Worm (Caenorhabditis elegans): ENCODE data around the gene F55G11.6.

Gene F55G11.6

DNA sequence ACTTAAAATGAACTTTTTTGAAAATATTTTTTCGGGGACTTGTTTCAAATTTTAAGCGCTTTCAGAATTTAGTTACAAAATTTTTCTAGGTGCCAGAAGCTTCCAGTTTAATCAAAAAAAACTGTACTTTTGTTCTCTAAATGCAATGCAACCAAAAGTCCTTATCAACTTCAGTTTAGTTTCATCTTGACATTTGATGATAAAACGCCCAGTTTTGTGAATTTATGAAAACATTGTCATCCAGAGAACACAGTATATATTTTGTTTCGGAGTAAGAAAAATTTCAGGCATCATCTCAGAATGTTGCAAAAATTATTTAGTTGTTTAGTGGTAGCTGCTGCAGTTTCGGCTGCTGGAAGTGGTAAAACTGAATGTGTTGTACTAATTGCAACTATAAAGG, at the start of gene F55G11.6:
Gene F55G11.6, plus strand, starts transcription at position 301 of the 400 bp plus-strand sequence.
- TF ChIP-seq tab-1 (GFP tag; IDR thresholded peaks at IDR 0.05), result no peak
- TF ChIP-seq flt-1 (GFP tag; IDR thresholded peaks at IDR 0.05), result no peak
- no peak for TF ChIP-seq klf-2 (GFP tag; conservative IDR thresholded peaks at IDR 0.05)
- TF ChIP-seq ztf-23 (GFP tag; IDR thresholded peaks at IDR 0.05), result no peak
- no peak for TF ChIP-seq ref-1 (GFP tag; conservative IDR thresholded peaks at IDR 0.05)
- TF ChIP-seq ztf-29 (GFP tag; IDR thresholded peaks at IDR 0.05), result no peak
- no peak for TF ChIP-seq med-1 (GFP tag; optimal IDR thresholded peaks at IDR 0.05; ENCODE audit: insufficient read depth)
- TF ChIP-seq cog-1 (tag; optimal IDR thresholded peaks at IDR 0.05), result no peak
- no peak for TF ChIP-seq T22C8.4 (GFP tag; IDR thresholded peaks at IDR 0.05)

ce11 chrIV:12909871-12910270, 48.0 kb upstream of the F55G11.6 start, which contains the start of gene K08D8.4:
Gene K08D8.4 (minus strand): TSS chrIV:12909998.
- TF ChIP-seq cog-1 (tag; optimal IDR thresholded peaks at IDR 0.05), result no peak

DNA sequence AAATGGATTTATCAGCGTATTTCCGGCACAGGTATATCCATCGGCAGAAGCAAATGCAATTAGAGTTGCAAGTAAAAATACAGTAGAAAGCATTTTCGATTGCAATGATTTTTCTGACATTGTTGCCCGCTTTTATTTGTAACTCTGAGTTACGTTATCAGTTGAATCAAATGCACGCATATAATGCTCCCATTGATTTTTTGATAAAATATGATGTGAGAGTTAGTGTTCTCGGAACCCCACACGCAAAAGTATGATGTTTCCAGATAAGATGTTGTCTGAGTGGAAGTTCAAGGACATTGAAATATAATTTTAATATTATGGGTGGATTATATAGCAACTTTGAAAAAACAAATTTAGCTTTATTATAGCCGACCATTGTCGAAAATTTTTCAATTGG, 45.8 kb upstream of the F55G11.6 start, which contains the start of gene K08D8.5:
Gene K08D8.5, minus strand, starts transcription at position 140 of the 400 bp plus-strand sequence.
- TF ChIP-seq tab-1 (GFP tag; IDR thresholded peaks at IDR 0.05) (no peak), ztf-23 (GFP tag; IDR thresholded peaks at IDR 0.05) (no peak), ztf-29 (GFP tag; IDR thresholded peaks at IDR 0.05) (no peak), cog-1 (tag; optimal IDR thresholded peaks at IDR 0.05) (no peak), klf-2 (GFP tag; conservative IDR thresholded peaks at IDR 0.05) (no peak), T22C8.4 (GFP tag; IDR thresholded peaks at IDR 0.05) (no peak), ref-1 (GFP tag; conservative IDR thresholded peaks at IDR 0.05) (no peak), flt-1 (GFP tag; IDR thresholded peaks at IDR 0.05) (no peak), med-1 (GFP tag; optimal IDR thresholded peaks at IDR 0.05; ENCODE audit: insufficient read depth) (no peak)

DNA sequence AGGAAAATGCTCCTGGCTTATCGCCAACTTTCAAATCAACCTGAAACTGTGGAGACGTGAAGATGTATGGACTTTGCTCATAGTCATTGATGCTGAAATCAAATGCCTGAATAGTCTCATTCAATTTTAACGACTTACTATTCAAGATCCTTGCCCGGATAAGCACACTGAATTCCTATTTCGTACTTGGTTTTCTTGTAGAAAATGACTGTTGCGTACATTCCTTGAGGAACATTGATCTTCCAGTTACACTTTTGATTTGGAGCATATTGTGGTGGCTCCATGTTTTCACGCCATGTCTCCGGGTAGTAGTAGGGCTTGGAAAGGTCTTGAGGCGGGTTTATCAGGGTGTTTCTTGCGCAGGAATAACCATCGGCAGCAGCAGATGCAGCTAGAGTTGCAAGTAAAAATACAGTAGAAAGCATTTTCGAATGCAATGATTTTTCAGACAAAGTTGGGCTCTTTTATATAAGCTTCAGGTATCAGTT, 43.3 kb upstream of the F55G11.6 start, which contains the start of gene irg-6:
Gene irg-6, minus strand, starts transcription at position 438 of the 488 bp plus-strand sequence.
- TF ChIP-seq ztf-29 (GFP tag; IDR thresholded peaks at IDR 0.05) (no peak), T22C8.4 (GFP tag; IDR thresholded peaks at IDR 0.05) (no peak), cog-1 (tag; optimal IDR thresholded peaks at IDR 0.05) (no peak), flt-1 (GFP tag; IDR thresholded peaks at IDR 0.05) (no peak), tab-1 (GFP tag; IDR thresholded peaks at IDR 0.05) (no peak), med-1 (GFP tag; optimal IDR thresholded peaks at IDR 0.05; ENCODE audit: insufficient read depth) (no peak), ztf-23 (GFP tag; IDR thresholded peaks at IDR 0.05) (no peak), klf-2 (GFP tag; conservative IDR thresholded peaks at IDR 0.05) (no peak), ref-1 (GFP tag; conservative IDR thresholded peaks at IDR 0.05) (no peak)

DNA sequence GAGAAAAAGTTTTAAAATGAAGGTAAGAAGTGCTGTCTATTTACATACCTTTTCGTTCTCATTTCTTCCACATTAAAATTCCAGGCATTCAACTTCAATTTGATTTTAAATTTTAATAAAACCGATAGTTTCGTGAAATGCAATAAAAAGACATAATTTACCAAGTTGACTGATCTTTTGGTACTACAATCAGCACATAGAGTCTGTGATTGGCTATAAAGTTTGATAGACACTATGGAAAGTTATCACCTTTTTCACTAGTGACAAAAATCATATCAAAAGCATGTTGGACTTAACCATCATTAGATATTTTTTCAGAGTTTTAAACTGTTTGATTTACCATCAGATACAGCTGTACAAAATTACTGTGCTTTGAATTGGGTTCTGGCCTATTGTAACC, 42.4 kb upstream of the F55G11.6 start, which contains the start of gene srz-15:
Gene srz-15, plus strand, starts transcription at position 301 of the 400 bp plus-strand sequence.
- TF ChIP-seq cog-1 (tag; optimal IDR thresholded peaks at IDR 0.05) (no peak), ztf-29 (GFP tag; IDR thresholded peaks at IDR 0.05) (no peak), ztf-23 (GFP tag; IDR thresholded peaks at IDR 0.05) (no peak), T22C8.4 (GFP tag; IDR thresholded peaks at IDR 0.05) (no peak), flt-1 (GFP tag; IDR thresholded peaks at IDR 0.05) (no peak), tab-1 (GFP tag; IDR thresholded peaks at IDR 0.05) (no peak), med-1 (GFP tag; optimal IDR thresholded peaks at IDR 0.05; ENCODE audit: insufficient read depth) (no peak), klf-2 (GFP tag; conservative IDR thresholded peaks at IDR 0.05) (no peak), ref-1 (GFP tag; conservative IDR thresholded peaks at IDR 0.05) (no peak)

DNA sequence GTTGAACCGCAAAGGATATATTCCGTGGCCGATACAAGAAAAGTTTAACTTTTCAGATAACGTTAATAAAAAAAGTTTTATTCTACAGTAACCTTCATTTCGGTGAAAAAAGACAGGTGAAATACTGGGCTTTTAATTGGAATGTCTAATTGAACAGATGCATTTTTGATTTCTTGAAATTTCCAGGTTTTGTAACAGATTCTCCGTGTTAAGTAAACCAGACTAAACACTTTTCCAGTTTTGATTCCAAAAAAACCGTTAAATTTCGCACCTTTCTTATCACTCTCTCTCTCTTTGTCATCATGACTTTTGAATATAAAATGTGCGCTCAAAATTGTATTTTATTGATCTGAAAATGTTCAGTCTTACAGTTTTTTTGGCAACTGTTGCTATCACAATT, 39.6 kb upstream of the F55G11.6 start, which contains the start of gene C32H11.3:
Gene C32H11.3, plus strand, starts transcription at position 301 of the 400 bp plus-strand sequence.
- TF ChIP-seq T22C8.4 (GFP tag; IDR thresholded peaks at IDR 0.05) (no peak), cog-1 (tag; optimal IDR thresholded peaks at IDR 0.05) (no peak), med-1 (GFP tag; optimal IDR thresholded peaks at IDR 0.05; ENCODE audit: insufficient read depth) (no peak), klf-2 (GFP tag; conservative IDR thresholded peaks at IDR 0.05) (no peak), ref-1 (GFP tag; conservative IDR thresholded peaks at IDR 0.05) (no peak)

DNA sequence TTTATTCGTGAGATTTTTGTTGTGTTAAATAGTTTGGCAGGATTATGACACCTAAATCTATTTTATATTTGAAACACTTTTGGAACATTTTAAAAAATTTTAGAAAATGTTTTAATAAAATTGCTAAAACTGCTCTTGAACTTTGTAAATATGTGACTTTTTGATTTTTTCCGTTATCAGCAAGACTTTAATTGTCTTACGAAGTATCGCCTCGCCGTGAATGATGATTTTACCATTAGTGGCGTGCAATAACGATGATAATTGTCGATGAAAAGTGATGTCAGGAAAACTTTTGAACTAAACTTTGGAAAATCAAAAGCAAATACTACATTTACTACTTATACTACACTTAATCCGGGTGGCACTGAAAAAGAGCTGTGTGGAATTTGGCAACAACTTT, 37.3 kb upstream of the F55G11.6 start:
- no peak for TF ChIP-seq T22C8.4 (GFP tag; IDR thresholded peaks at IDR 0.05)
- TF ChIP-seq cog-1 (tag; optimal IDR thresholded peaks at IDR 0.05), result no peak
- TF ChIP-seq klf-2 (GFP tag; conservative IDR thresholded peaks at IDR 0.05), result no peak
- TF ChIP-seq ztf-29 (GFP tag; IDR thresholded peaks at IDR 0.05), result no peak
- no peak for TF ChIP-seq flt-1 (GFP tag; IDR thresholded peaks at IDR 0.05)
- no peak for TF ChIP-seq ref-1 (GFP tag; conservative IDR thresholded peaks at IDR 0.05)
- TF ChIP-seq tab-1 (GFP tag; IDR thresholded peaks at IDR 0.05), result no peak
- no peak for TF ChIP-seq ztf-23 (GFP tag; IDR thresholded peaks at IDR 0.05)
- no peak for TF ChIP-seq med-1 (GFP tag; optimal IDR thresholded peaks at IDR 0.05; ENCODE audit: insufficient read depth)

DNA sequence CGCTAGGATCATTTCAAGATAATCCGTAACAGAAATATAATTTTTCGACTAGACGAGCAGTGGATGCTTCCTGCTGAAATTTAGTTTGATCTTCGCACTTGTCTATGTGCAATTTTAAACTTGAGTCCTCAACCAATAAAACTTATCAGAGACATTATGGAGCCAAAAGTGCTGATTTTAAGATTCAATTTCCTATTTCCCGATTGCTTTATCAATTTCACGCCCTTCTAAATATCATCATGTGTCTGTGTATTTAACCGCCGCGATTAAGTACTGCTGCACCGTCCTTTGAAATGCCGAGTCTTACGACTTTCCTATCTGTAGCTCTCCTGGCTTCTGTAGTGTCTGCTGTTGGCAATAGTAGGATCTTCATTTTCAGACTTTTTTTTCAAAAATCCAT, 36.8 kb upstream of the F55G11.6 start, which contains the start of gene C32H11.4:
Gene C32H11.4, plus strand, starts transcription at position 238 of the 400 bp plus-strand sequence.
- no peak for TF ChIP-seq ztf-29 (GFP tag; IDR thresholded peaks at IDR 0.05)

- TF ChIP-seq klf-2 (GFP tag; conservative IDR thresholded peaks at IDR 0.05) (no peak), ref-1 (GFP tag; conservative IDR thresholded peaks at IDR 0.05) (no peak), T22C8.4 (GFP tag; IDR thresholded peaks at IDR 0.05) (no peak), tab-1 (GFP tag; IDR thresholded peaks at IDR 0.05) (no peak), ztf-23 (GFP tag; IDR thresholded peaks at IDR 0.05) (no peak), flt-1 (GFP tag; IDR thresholded peaks at IDR 0.05) (no peak), cog-1 (tag; optimal IDR thresholded peaks at IDR 0.05) (no peak), ztf-29 (GFP tag; IDR thresholded peaks at IDR 0.05) (no peak), med-1 (GFP tag; optimal IDR thresholded peaks at IDR 0.05; ENCODE audit: insufficient read depth) (no peak)
Measured at ce11 chrIV:12924332-12924731, 33.5 kb upstream of the F55G11.6 start, which contains the start of gene srlf-4. Gene srlf-4 (minus strand): TSS chrIV:12924432.

- no peak for TF ChIP-seq tab-1 (GFP tag; IDR thresholded peaks at IDR 0.05)
- no peak for TF ChIP-seq cog-1 (tag; optimal IDR thresholded peaks at IDR 0.05)
- TF ChIP-seq med-1 (GFP tag; optimal IDR thresholded peaks at IDR 0.05; ENCODE audit: insufficient read depth), result no peak
- TF ChIP-seq ztf-29 (GFP tag; IDR thresholded peaks at IDR 0.05), result no peak
- no peak for TF ChIP-seq ref-1 (GFP tag; conservative IDR thresholded peaks at IDR 0.05)
- no peak for TF ChIP-seq ztf-23 (GFP tag; IDR thresholded peaks at IDR 0.05)
- no peak for TF ChIP-seq klf-2 (GFP tag; conservative IDR thresholded peaks at IDR 0.05)
- no peak for TF ChIP-seq T22C8.4 (GFP tag; IDR thresholded peaks at IDR 0.05)
- no peak for TF ChIP-seq flt-1 (GFP tag; IDR thresholded peaks at IDR 0.05)
Measured at ce11 chrIV:12926639-12927038, 31.2 kb upstream of the F55G11.6 start, which contains the start of gene srlf-5. Gene srlf-5 (minus strand): TSS chrIV:12926739.
